Fruit fly (Drosophila melanogaster) whole organism, embryonic: Measurements from ENCODE around the gene topi.

Experiments
- Ada2b ChIP-seq: fragments of 200-800 bp; sonication (Bioruptor generic); IDR thresholded peaks from 2 replicates; pipeline ENCODE4 v1.3.6; 2022; ENCODE audit warnings: missing biosample characterization, missing genetic modification characterization
- Atf3 ChIP-seq: fragments of 200-800 bp; sonication (Bioruptor generic); optimal IDR thresholded peaks from 3 replicates; lab custom pipeline; 2016; ENCODE audit warnings: missing biosample characterization, missing genetic modification characterization
- Awh ChIP-seq: fragments of 200-800 bp; sonication (Bioruptor generic); IDR thresholded peaks from 2 replicates; pipeline ENCODE4, ENCODE4 v1.3.6; 2022; ENCODE audit warnings: missing biosample characterization, missing genetic modification characterization
- B-H2 ChIP-seq: fragments of 200-800 bp; sonication (Bioruptor generic); optimal IDR thresholded peaks from 2 replicates; lab custom pipeline; 2018; ENCODE audit warnings: missing biosample characterization, mild to moderate bottlenecking, missing genetic modification characterization
- Bdp1 ChIP-seq: fragments of 200-800 bp; sonication (Bioruptor generic); optimal IDR thresholded peaks from 3 replicates; lab custom pipeline; 2016; ENCODE audit warnings: missing biosample characterization, missing genetic modification characterization
- Bgb ChIP-seq: fragments of 200-800 bp; sonication (Bioruptor generic); IDR thresholded peaks from 2 replicates; pipeline ENCODE4 v1.3.6; 2022; ENCODE audit warnings: missing biosample characterization, missing genetic modification characterization; ENCODE audit not compliant: partially characterized antibody
- CG10543 ChIP-seq: fragments of 200-800 bp; sonication (Bioruptor generic); optimal IDR thresholded peaks from 3 replicates; lab custom pipeline; 2017; ENCODE audit warnings: missing biosample characterization, mild to moderate bottlenecking, missing genetic modification characterization, moderate library complexity
- CG10979 ChIP-seq: fragments of 200-800 bp; sonication (Bioruptor generic); optimal IDR thresholded peaks from 2 replicates; lab custom pipeline; 2018; ENCODE audit warnings: missing biosample characterization, mild to moderate bottlenecking, missing genetic modification characterization, moderate library complexity
- CG11398 ChIP-seq: fragments of 200-800 bp; sonication (Bioruptor generic); optimal IDR thresholded peaks from 2 replicates; lab custom pipeline; 2016; ENCODE audit warnings: missing biosample characterization, missing genetic modification characterization
- CG11456 ChIP-seq: fragments of 200-800 bp; sonication (Bioruptor generic); IDR thresholded peaks from 3 replicates; pipeline ENCODE4 v1.3.6; 2022; ENCODE audit warnings: missing biosample characterization, missing genetic modification characterization
- CG12659 ChIP-seq: fragments of 200-800 bp; sonication (Bioruptor generic); optimal IDR thresholded peaks from 3 replicates; lab custom pipeline; 2017; ENCODE audit warnings: mild to moderate bottlenecking, missing biosample characterization, missing genetic modification reagents, missing genetic modification characterization
- CG17568 ChIP-seq: fragments of 200-800 bp; sonication (Bioruptor generic); optimal IDR thresholded peaks from 2 replicates; lab custom pipeline; 2018; ENCODE audit warnings: missing biosample characterization, mild to moderate bottlenecking, missing genetic modification characterization, moderate library complexity
- CG17912 ChIP-seq: fragments of 200-800 bp; sonication (Bioruptor generic); optimal IDR thresholded peaks from 2 replicates; lab custom pipeline; 2018; ENCODE audit warnings: missing biosample characterization, mild to moderate bottlenecking, missing genetic modification characterization
- CG2202 ChIP-seq: fragments of 200-800 bp; sonication (Bioruptor generic); optimal IDR thresholded peaks from 2 replicates; lab custom pipeline; 2018; ENCODE audit warnings: missing biosample characterization, mild to moderate bottlenecking, missing genetic modification characterization
- CG2889 ChIP-seq: fragments of 200-800 bp; sonication (Bioruptor generic); IDR thresholded peaks from 3 replicates; pipeline ENCODE4 v1.3.6; 2022; ENCODE audit warnings: missing biosample characterization, missing genetic modification characterization
- CG30431 ChIP-seq: fragments of 200-800 bp; sonication (Bioruptor generic); optimal IDR thresholded peaks from 2 replicates; lab custom pipeline; 2017; ENCODE audit warnings: missing biosample characterization, missing genetic modification characterization
- CG33557 ChIP-seq: fragments of 200-800 bp; sonication (Bioruptor generic); optimal IDR thresholded peaks from 2 replicates; lab custom pipeline; 2019; ENCODE audit warnings: missing biosample characterization, mild to moderate bottlenecking, missing genetic modification characterization, moderate library complexity
- CG3407 ChIP-seq: fragments of 200-800 bp; sonication (Bioruptor generic); optimal IDR thresholded peaks from 2 replicates; lab custom pipeline; 2018; ENCODE audit warnings: missing biosample characterization, mild to moderate bottlenecking, missing genetic modification characterization
- CG6791 ChIP-seq: fragments of 200-800 bp; sonication (Bioruptor generic); IDR thresholded peaks from 3 replicates; pipeline ENCODE4 v1.3.6; 2022; ENCODE audit warnings: missing biosample characterization, missing genetic modification characterization; ENCODE audit not compliant: partially characterized antibody
- CHES-1-like ChIP-seq: fragments of 200-800 bp; sonication (Bioruptor generic); optimal IDR thresholded peaks from 2 replicates; lab custom pipeline; 2016; ENCODE audit warnings: missing biosample characterization, missing genetic modification characterization
- Dad ChIP-seq: fragments of 200-800 bp; sonication (Bioruptor generic); optimal IDR thresholded peaks from 3 replicates; lab custom pipeline; 2016; ENCODE audit warnings: missing biosample characterization, missing genetic modification characterization
- Dll ChIP-seq: fragments of 200-800 bp; sonication (Bioruptor generic); IDR thresholded peaks from 4 replicates; pipeline ENCODE4 v1.3.6; 2022; ENCODE audit warnings: missing biosample characterization, missing genetic modification characterization; ENCODE audit not compliant: partially characterized antibody
- Drgx ChIP-seq: fragments of 200-800 bp; sonication (Bioruptor generic); IDR thresholded peaks from 2 replicates; pipeline ENCODE4 v1.3.6; 2022; ENCODE audit warnings: missing biosample characterization, missing genetic modification characterization
- E2f1 ChIP-seq: fragments of 200-800 bp; sonication (Bioruptor generic); IDR thresholded peaks from 2 replicates; pipeline ENCODE4 v1.3.6; 2022; ENCODE audit warnings: missing biosample characterization, missing genetic modification characterization
- E2f2 ChIP-seq: fragments of 200-800 bp; sonication (Bioruptor generic); IDR thresholded peaks from 2 replicates; pipeline ENCODE4 v1.3.6; 2022; ENCODE audit warnings: missing biosample characterization, missing genetic modification characterization
- Eip74EF ChIP-seq, 2 experiments: fragments of 200-800 bp in 1 of 2; fragments of >200 bp in 1 of 2; sonication (Bioruptor generic) in 1 of 2; optimal IDR thresholded peaks; 2 replicates each; lab custom pipeline; 2017 to 2019; ENCODE audit warnings: missing biosample characterization in 2 of 2, missing genetic modification characterization in 2 of 2, mild to moderate bottlenecking in 1 of 2, moderate library complexity in 1 of 2
- Ets65A ChIP-seq: fragments of 200-800 bp; sonication (Bioruptor generic); peaks from one replicate; lab custom pipeline; 2016; ENCODE audit warnings: missing biosample characterization, missing genetic modification characterization
- HLH3B ChIP-seq: fragments of 200-800 bp; sonication (Bioruptor generic); IDR thresholded peaks from 2 replicates; pipeline ENCODE4 v1.3.6; 2022; ENCODE audit warnings: missing biosample characterization, missing genetic modification characterization
- Hr78 ChIP-seq, 2 experiments: fragments of 200-800 bp in 1 of 2; fragments of >200 bp in 1 of 2; sonication (Bioruptor generic) in 1 of 2; optimal IDR thresholded peaks; 2 replicates each; lab custom pipeline; 2017 to 2019; ENCODE audit warnings: missing biosample characterization in 2 of 2, missing genetic modification characterization in 2 of 2, mild to moderate bottlenecking in 1 of 2, moderate library complexity in 1 of 2
- NC2β ChIP-seq: fragments of 200-800 bp; sonication (Bioruptor generic); optimal IDR thresholded peaks from 2 replicates; lab custom pipeline; 2016; ENCODE audit warnings: missing biosample characterization, missing genetic modification characterization
- Rx ChIP-seq: fragments of 200-800 bp; sonication (Bioruptor generic); IDR thresholded peaks from 2 replicates; pipeline ENCODE4 v1.3.6; 2022; ENCODE audit warnings: missing biosample characterization, missing genetic modification characterization
- btn ChIP-seq: fragments of 200-800 bp; sonication (Bioruptor generic); optimal IDR thresholded peaks from 2 replicates; lab custom pipeline; 2016; ENCODE audit warnings: missing biosample characterization, missing genetic modification characterization
- cas ChIP-seq: fragments of 200-800 bp; sonication (Bioruptor generic); IDR thresholded peaks from 2 replicates; pipeline ENCODE4 v1.3.6; 2022; ENCODE audit warnings: missing biosample characterization, missing genetic modification characterization
- caup ChIP-seq: fragments of 200-800 bp; sonication (Bioruptor generic); optimal IDR thresholded peaks from 3 replicates; lab custom pipeline; 2017; ENCODE audit warnings: missing biosample characterization, mild to moderate bottlenecking, missing genetic modification characterization, moderate library complexity; ENCODE audit not compliant: severe bottlenecking
- chinmo ChIP-seq: fragments of 200-800 bp; sonication (Bioruptor generic); IDR thresholded peaks from 4 replicates; pipeline ENCODE4 v1.3.6; 2022; ENCODE audit warnings: missing biosample characterization, missing genetic modification characterization; ENCODE audit not compliant: partially characterized antibody
- dm ChIP-seq: fragments of 200-800 bp; sonication (Bioruptor generic); optimal IDR thresholded peaks from 3 replicates; lab custom pipeline; 2016; ENCODE audit warnings: missing biosample characterization, missing genetic modification characterization
- fd102C ChIP-seq: fragments of 200-800 bp; sonication (Bioruptor generic); optimal IDR thresholded peaks from 2 replicates; lab custom pipeline; 2018; ENCODE audit warnings: missing biosample characterization, mild to moderate bottlenecking, missing genetic modification characterization, moderate library complexity
- gsb ChIP-seq: fragments of 200-800 bp; sonication (Bioruptor generic); IDR thresholded peaks from 2 replicates; pipeline ENCODE4 v1.3.6; 2022; ENCODE audit warnings: missing biosample characterization, missing genetic modification characterization
- ind ChIP-seq: fragments of 200-800 bp; sonication (Bioruptor generic); optimal IDR thresholded peaks from 3 replicates; lab custom pipeline; 2016; ENCODE audit warnings: missing biosample characterization, missing genetic modification characterization
- jing ChIP-seq: fragments of 200-800 bp; sonication (Bioruptor generic); optimal IDR thresholded peaks from 2 replicates; lab custom pipeline; 2018; ENCODE audit warnings: missing biosample characterization, mild to moderate bottlenecking, missing genetic modification characterization
- ken ChIP-seq: fragments of 200-800 bp; sonication (Bioruptor generic); IDR thresholded peaks from 3 replicates; pipeline ENCODE4 v1.3.6; 2022; ENCODE audit warnings: missing biosample characterization, missing genetic modification characterization
- knrl ChIP-seq: fragments of 200-800 bp; sonication (Bioruptor generic); IDR thresholded peaks from 3 replicates; pipeline ENCODE4 v1.3.6; 2022; ENCODE audit warnings: missing biosample characterization, missing genetic modification characterization; ENCODE audit not compliant: partially characterized antibody
- lmd ChIP-seq: fragments of 200-800 bp; sonication (Bioruptor generic); IDR thresholded peaks from 2 replicates; pipeline ENCODE4 v1.3.6; 2022; ENCODE audit warnings: missing biosample characterization, missing genetic modification characterization
- pfk ChIP-seq: fragments of 200-800 bp; sonication (Bioruptor generic); optimal IDR thresholded peaks from 2 replicates; lab custom pipeline; 2018; ENCODE audit warnings: missing biosample characterization, mild to moderate bottlenecking, missing genetic modification characterization, moderate library complexity
- slou ChIP-seq: fragments of 200-800 bp; sonication (Bioruptor generic); optimal IDR thresholded peaks from 3 replicates; lab custom pipeline; 2016; ENCODE audit warnings: missing biosample characterization, missing genetic modification characterization
- sr ChIP-seq: fragments of 200-800 bp; sonication (Bioruptor generic); IDR thresholded peaks from 3 replicates; pipeline ENCODE4 v1.3.6; 2022; ENCODE audit warnings: missing biosample characterization, missing genetic modification characterization
- stc ChIP-seq: fragments of 200-800 bp; sonication (Bioruptor generic); IDR thresholded peaks from 2 replicates; pipeline ENCODE4 v1.3.6; 2022; ENCODE audit warnings: missing biosample characterization, missing genetic modification characterization
- unc-4 ChIP-seq: fragments of 200-800 bp; sonication (Bioruptor generic); IDR thresholded peaks from 2 replicates; pipeline ENCODE4 v1.3.6; 2022; ENCODE audit warnings: missing biosample characterization, missing genetic modification characterization; ENCODE audit not compliant: partially characterized antibody
- zfh1 ChIP-seq: fragments of 200-800 bp; sonication (Bioruptor generic); IDR thresholded peaks from 3 replicates; pipeline ENCODE4 v1.3.6; 2022; ENCODE audit warnings: missing biosample characterization, missing genetic modification characterization

topi gene

dm6 chr3R:9784341-9785062 lies 9.6 kb downstream of the topi start, which contains the start of the genes MtnA and CG8500 (continued):
- TF ChIP-seq NC2β (GFP tag; lab: Kevin White, UChicago) (no peak), CG17912 (no peak), ind (GFP tag; lab: Kevin White, UChicago) (no peak), lmd (GFP tag; lab: Robert Waterston, UW) (no peak), Awh (GFP tag; lab: Robert Waterston, UW) (no peak), sr (GFP tag; lab: Robert Waterston, UW) (0 out of 3 replicates have a peak, but pooled peaks have one; percentile 7), Bdp1 (GFP tag; lab: Kevin White, UChicago) (no peak), btn (GFP tag; lab: Kevin White, UChicago) (no peak), Ada2b (no peak), E2f2 (GFP tag; lab: Robert Waterston, UW) (peak; percentile 68), Atf3 (GFP tag; lab: Kevin White, UChicago) (no peak), ken (0 out of 3 replicates have a peak, but pooled peaks have one; percentile 31), Dad (GFP tag; lab: Kevin White, UChicago) (no peak), CG3407 (GFP tag; lab: Kevin White, UChicago) (no peak), slou (GFP tag; lab: Kevin White, UChicago) (no peak), CG2202 (tag; lab: Kevin White, UChicago) (no peak), pfk (GFP tag; lab: Kevin White, UChicago) (no peak), CG11398 (GFP tag; lab: Kevin White, UChicago) (no peak), CG6791 (GFP tag; lab: Robert Waterston, UW) (no peak), Rx (GFP tag; lab: Robert Waterston, UW) (no peak), Dll (GFP tag; lab: Robert Waterston, UW) (no peak), Bgb (GFP tag; lab: Robert Waterston, UW) (peak; percentile 54; the same call in 1 of the 2 replicates), fd102C (GFP tag; lab: Kevin White, UChicago) (no peak), stc (GFP tag; lab: Robert Waterston, UW) (0 out of 2 replicates have a peak, but pooled peaks have one; percentile 16), dm (GFP tag; lab: Kevin White, UChicago) (peak; percentile 3), Hr78 (GFP tag; optimal IDR thresholded peaks at IDR 0.05; lab: Kevin White, UChicago) (no peak), knrl (GFP tag; lab: Robert Waterston, UW) (peak; percentile 19; the same call in 1 of the 3 replicates), CHES-1-like (GFP tag; lab: Kevin White, UChicago) (no peak), CG12659 (GFP tag; lab: Kevin White, UChicago) (peak; percentile 20), E2f1 (no peak), CG2889 (GFP tag; lab: Robert Waterston, UW) (no peak), CG11456 (no peak), HLH3B (GFP tag; lab: Robert Waterston, UW) (no peak), CG10543 (peak; percentile 37), CG17568 (no peak), jing (no peak), Eip74EF (GFP tag; optimal IDR thresholded peaks at IDR 0.05; lab: Kevin White, UChicago) (no peak), chinmo (GFP tag; lab: Robert Waterston, UW) (0 out of 4 replicates have a peak, but pooled peaks have one; percentile 65), CG10979 (tag; lab: Kevin White, UChicago) (no peak), caup (GFP tag; lab: Kevin White, UChicago) (peak; percentile 13), gsb (GFP tag; lab: Robert Waterston, UW) (no peak), Ets65A (peak; percentile 77), cas (GFP tag; lab: Robert Waterston, UW) (no peak), unc-4 (GFP tag; lab: Robert Waterston, UW) (0 out of 2 replicates have a peak, but pooled peaks have one; percentile 28), zfh1 (no peak), Drgx (GFP tag; lab: Robert Waterston, UW) (no peak), B-H2 (GFP tag; lab: Kevin White, UChicago) (peak; percentile 15), CG33557 (GFP tag; lab: Kevin White, UChicago) (no peak), CG30431 (no peak)
